Fruit fly (Drosophila melanogaster) whole organism, larva: Measurements from ENCODE around the gene Usp10.
"Not testable (repeated sequence)": the region's sequence is repeated elsewhere in the genome, so short reads cannot be mapped to it uniquely, and the experiment has no call there.

Experiments
- noc ChIP-seq: fragments of 200-800 bp; sonication (Bioruptor generic); optimal IDR thresholded peaks from 3 replicates; lab custom pipeline; 2019; ENCODE audit warnings: missing biosample characterization, mild to moderate bottlenecking, missing genetic modification characterization, moderate library complexity

The Usp10 gene

dm6 chr3L:865096-865495 lies 6.6 kb upstream of the Usp10 start, which contains the start of gene CG12502:
CG12502 (plus strand) TSS chr3L:865396.
- not testable (repeated sequence) for TF ChIP-seq noc (tag; lab: Kevin White, UChicago)

- TF ChIP-seq noc (tag; lab: Kevin White, UChicago) = no peak
These were observed 2.9 kb upstream of the Usp10 start for dm6 chr3L:868800-869199.

dm6 chr3L:872389-872972 lies 782 bp downstream of the Usp10 start:
- TF ChIP-seq noc (tag; lab: Kevin White, UChicago) = no peak

- peak; percentile 17 for TF ChIP-seq noc (tag; lab: Kevin White, UChicago)
These were observed 3.8 kb downstream of the Usp10 start for dm6 chr3L:875416-876011.

dm6 chr3L:876087-876486 lies 4.4 kb downstream of the Usp10 start:
- TF ChIP-seq noc (tag; lab: Kevin White, UChicago) = no peak

dm6 chr3L:876656-877055 lies 5.0 kb downstream of the Usp10 start:
- peak; percentile 28 for TF ChIP-seq noc (tag; lab: Kevin White, UChicago)

- no peak for TF ChIP-seq noc (tag; lab: Kevin White, UChicago)
These were observed 9.2 kb downstream of the Usp10 start for dm6 chr3L:880851-881250.

dm6 chr3L:881496-882235 lies 10.0 kb downstream of the Usp10 start, which contains the start of gene CG13907:
CG13907 (minus strand) TSS chr3L:882013.
- no peak for TF ChIP-seq noc (tag; lab: Kevin White, UChicago)

dm6 chr3L:882236-882891 lies 10.7 kb downstream of the Usp10 start:
- no peak for TF ChIP-seq noc (tag; lab: Kevin White, UChicago)

- no peak for TF ChIP-seq noc (tag; lab: Kevin White, UChicago)
These were observed 11.2 kb downstream of the Usp10 start for dm6 chr3L:882892-883255.

dm6 chr3L:883786-884185 lies 12.1 kb downstream of the Usp10 start:
- no peak for TF ChIP-seq noc (tag; lab: Kevin White, UChicago)

dm6 chr3L:884239-884638 lies 12.5 kb downstream of the Usp10 start:
- TF ChIP-seq noc (tag; lab: Kevin White, UChicago) = no peak

dm6 chr3L:885006-885405 lies 13.3 kb downstream of the Usp10 start:
- TF ChIP-seq noc (tag; lab: Kevin White, UChicago) = no peak

- TF ChIP-seq noc (tag; lab: Kevin White, UChicago) = no peak
These were observed 14.0 kb downstream of the Usp10 start for dm6 chr3L:885624-886257.

dm6 chr3L:887423-888097 lies 15.9 kb downstream of the Usp10 start:
- no peak for TF ChIP-seq noc (tag; lab: Kevin White, UChicago)
